Fruit fly (Drosophila melanogaster) whole organism, wandering third instar larva: ENCODE results near the gene Srg2.
A peak's percentile ranks its signal among the peaks of the same experiment; 100 is the strongest.

Source experiments
- Abd-B ChIP-seq: fragments of >200 bp; optimal IDR thresholded peaks from 2 replicates; lab custom pipeline; 2017; ENCODE audit warnings: missing biosample characterization, missing genetic modification characterization
- CrebA ChIP-seq: fragments of 200-800 bp; sonication (Bioruptor generic); optimal IDR thresholded peaks from 2 replicates; lab custom pipeline; 2016; ENCODE audit warnings: missing biosample characterization, mild to moderate bottlenecking, missing genetic modification characterization, borderline replicate concordance
- Dfd ChIP-seq: fragments of >200 bp; optimal IDR thresholded peaks from 2 replicates; lab custom pipeline; 2017; ENCODE audit warnings: missing biosample characterization, missing genetic modification characterization
- HLH106 ChIP-seq: fragments of 200-800 bp; optimal IDR thresholded peaks from 3 replicates; lab custom pipeline; 2019; ENCODE audit warnings: missing biosample characterization, mild to moderate bottlenecking, missing genetic modification characterization, moderate library complexity
- Hr78 ChIP-seq: fragments of >200 bp; optimal IDR thresholded peaks from 2 replicates; lab custom pipeline; 2017; ENCODE audit warnings: missing biosample characterization, missing genetic modification characterization
- Myc ChIP-seq: fragments of >200 bp; optimal IDR thresholded peaks from 2 replicates; lab custom pipeline; 2017
- OdsH ChIP-seq: fragments of 200-800 bp; sonication (Bioruptor generic); optimal IDR thresholded peaks from 2 replicates; lab custom pipeline; 2016; ENCODE audit warnings: missing biosample characterization, mild to moderate bottlenecking, missing genetic modification characterization
- Vsx2 ChIP-seq: fragments of 200-300, 225-300 bp; sonication (Bioruptor generic); optimal IDR thresholded peaks from 2 replicates; lab custom pipeline; 2018; ENCODE audit warnings: missing biosample characterization, missing genetic modification characterization; ENCODE audit not compliant: partially characterized antibody
- ey ChIP-seq: fragments of 200-800 bp; sonication (Bioruptor generic); optimal IDR thresholded peaks from 2 replicates; lab custom pipeline; 2016; ENCODE audit warnings: missing biosample characterization, missing genetic modification characterization
- h ChIP-seq: fragments of 200-800 bp; sonication (Bioruptor generic); optimal IDR thresholded peaks from 3 replicates; lab custom pipeline; 2016; ENCODE audit warnings: missing biosample characterization, mild to moderate bottlenecking, missing genetic modification characterization
- lola ChIP-seq: fragments of >200 bp; optimal IDR thresholded peaks from 2 replicates; lab custom pipeline; 2017; ENCODE audit warnings: missing biosample characterization, missing genetic modification characterization
- pan ChIP-seq: fragments of >200 bp; optimal IDR thresholded peaks from 2 replicates; lab custom pipeline; 2017
- psq ChIP-seq: fragments of 200-800 bp; sonication (Bioruptor generic); optimal IDR thresholded peaks from 3 replicates; lab custom pipeline; 2017; ENCODE audit warnings: missing biosample characterization, mild to moderate bottlenecking, missing genetic modification characterization, moderate library complexity
- usp ChIP-seq: fragments of >200 bp; optimal IDR thresholded peaks from 2 replicates; lab custom pipeline; 2017; ENCODE audit warnings: missing biosample characterization, missing genetic modification characterization

DNA sequence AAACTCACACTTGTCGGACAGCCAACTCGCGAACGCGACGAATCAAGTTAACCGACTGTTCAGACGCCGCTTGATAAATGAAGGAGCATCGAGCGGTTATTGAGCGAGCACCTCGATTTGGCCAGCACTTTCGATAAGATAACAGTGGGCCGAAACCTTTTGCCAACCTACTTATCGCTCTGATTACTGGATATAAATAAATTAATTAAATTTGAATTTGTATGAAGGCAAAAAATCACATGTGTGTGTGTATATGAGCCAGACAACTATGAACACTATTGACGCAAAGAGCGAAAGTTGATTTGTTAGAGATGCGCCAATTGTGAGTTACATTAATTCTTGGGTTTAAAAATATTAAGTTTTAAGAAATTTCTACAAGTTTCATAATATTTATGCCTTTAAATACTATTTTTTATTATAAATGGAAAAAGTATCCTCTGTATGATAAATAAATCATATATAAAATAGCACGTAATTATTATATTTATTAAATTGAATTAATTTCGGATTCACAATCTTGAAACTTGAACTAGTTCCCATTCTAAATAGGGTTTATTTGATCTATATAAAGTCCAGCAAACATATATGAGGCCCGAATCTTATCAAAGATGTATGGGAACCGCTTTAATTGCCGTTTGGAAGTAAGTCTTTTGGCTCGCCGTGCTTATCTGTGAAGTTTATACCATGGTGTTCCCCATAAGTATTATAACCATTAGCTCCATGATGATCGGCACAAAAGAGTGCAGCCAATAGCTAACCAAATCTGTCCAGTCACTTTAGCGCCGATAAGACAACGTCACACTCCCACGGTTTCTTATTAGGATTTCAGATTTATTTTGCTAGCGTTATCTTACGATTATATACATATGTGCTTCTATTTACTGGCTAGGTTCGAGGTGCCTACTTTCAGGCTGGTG lies 8.3 kb downstream of the Srg2 start, which contains the start of gene CG14160:
- TF ChIP-seq usp (GFP tag; lab: Kevin White, UChicago) (no peak), Abd-B (GFP tag; lab: Kevin White, UChicago) (no peak), Vsx2 (GFP tag; lab: Kevin White, UChicago) (no peak), Myc (lab: Kevin White, UChicago) (no peak), lola (no peak), HLH106 (no peak), Hr78 (GFP tag; lab: Kevin White, UChicago) (no peak), OdsH (GFP tag; lab: Kevin White, UChicago) (no peak), Dfd (GFP tag; lab: Kevin White, UChicago) (no peak), pan (lab: Kevin White, UChicago) (no peak), psq (GFP tag; lab: Kevin White, UChicago) (no peak), CrebA (GFP tag; lab: Kevin White, UChicago) (peak; percentile 23), ey (no peak), h (GFP tag; lab: Kevin White, UChicago) (no peak)
